Fruit fly (Drosophila melanogaster) whole organism, embryonic: Measurements from ENCODE around the gene CG31268.

Experiments
- BtbVII ChIP-seq: fragments of 200-800 bp; sonication (Bioruptor generic); optimal IDR thresholded peaks from 3 replicates; lab custom pipeline; 2017; ENCODE audit warnings: missing biosample characterization, mild to moderate bottlenecking, missing genetic modification characterization
- CG11093 ChIP-seq: fragments of 200-800 bp; sonication (Bioruptor generic); IDR thresholded peaks from 3 replicates; pipeline ENCODE4 v1.3.6; 2022; ENCODE audit warnings: missing biosample characterization, missing genetic modification characterization
- CG15011 ChIP-seq: fragments of 200-800 bp; sonication (Bioruptor generic); optimal IDR thresholded peaks from 3 replicates; lab custom pipeline; 2018; ENCODE audit warnings: missing biosample characterization, mild to moderate bottlenecking, missing genetic modification characterization
- CG15479 ChIP-seq: fragments of 200-800 bp; sonication (Bioruptor generic); optimal IDR thresholded peaks from 3 replicates; lab custom pipeline; 2019; ENCODE audit warnings: missing biosample characterization, mild to moderate bottlenecking, missing genetic modification characterization, moderate library complexity
- CG17328 ChIP-seq: fragments of 200-800 bp; sonication (Bioruptor generic); IDR thresholded peaks from 2 replicates; pipeline ENCODE4 v1.3.6; 2022; ENCODE audit warnings: missing biosample characterization, missing genetic modification characterization
- CG17361 ChIP-seq: fragments of 200-800 bp; sonication (Bioruptor generic); IDR thresholded peaks from 3 replicates; pipeline ENCODE4 v1.3.6; 2022; ENCODE audit warnings: missing biosample characterization, missing genetic modification characterization
- CG17829 ChIP-seq: fragments of 200-800 bp; optimal IDR thresholded peaks from 2 replicates; lab custom pipeline; 2019; ENCODE audit warnings: missing biosample characterization, mild to moderate bottlenecking, missing genetic modification characterization, moderate library complexity
- CG1792 ChIP-seq: fragments of 200-800 bp; sonication (Bioruptor generic); optimal IDR thresholded peaks from 2 replicates; lab custom pipeline; 2016; ENCODE audit warnings: missing biosample characterization, missing genetic modification characterization
- CG18764 ChIP-seq: fragments of 200-800 bp; sonication (Bioruptor generic); optimal IDR thresholded peaks from 3 replicates; lab custom pipeline; 2016; ENCODE audit warnings: missing biosample characterization, missing genetic modification characterization
- CG2116 ChIP-seq: fragments of 200-800 bp; sonication (Bioruptor generic); optimal IDR thresholded peaks from 3 replicates; lab custom pipeline; 2018; ENCODE audit warnings: missing biosample characterization, mild to moderate bottlenecking, missing genetic modification characterization
- CG2875 ChIP-seq: fragments of 200-800 bp; sonication (Bioruptor generic); optimal IDR thresholded peaks from 2 replicates; lab custom pipeline; 2017; ENCODE audit warnings: missing biosample characterization, mild to moderate bottlenecking, missing genetic modification characterization, missing genetic modification reagents
- CG32767 ChIP-seq: fragments of 200-800 bp; sonication (Bioruptor generic); IDR thresholded peaks from 2 replicates; pipeline ENCODE4 v1.3.6; 2022; ENCODE audit warnings: missing biosample characterization, missing genetic modification characterization
- CG34224 ChIP-seq: fragments of 200-800 bp; sonication (Bioruptor generic); IDR thresholded peaks from 3 replicates; pipeline ENCODE4 v1.3.6; 2022; ENCODE audit warnings: missing biosample characterization, missing genetic modification characterization; ENCODE audit not compliant: partially characterized antibody
- CG3995 ChIP-seq: fragments of 200-800 bp; sonication (Bioruptor generic); optimal IDR thresholded peaks from 3 replicates; lab custom pipeline; 2016; ENCODE audit warnings: missing biosample characterization, missing genetic modification characterization
- CG4282 ChIP-seq: fragments of 200-800 bp; sonication (Bioruptor generic); optimal IDR thresholded peaks from 2 replicates; lab custom pipeline; 2016; ENCODE audit warnings: missing biosample characterization, missing genetic modification characterization
- CG9609 ChIP-seq: fragments of 200-800 bp; sonication (Bioruptor generic); optimal IDR thresholded peaks from 3 replicates; lab custom pipeline; 2016; ENCODE audit warnings: missing biosample characterization, missing genetic modification characterization
- CG9817 ChIP-seq: fragments of 200-800 bp; sonication (Bioruptor generic); optimal IDR thresholded peaks from 2 replicates; lab custom pipeline; 2018; ENCODE audit warnings: missing biosample characterization, mild to moderate bottlenecking, missing genetic modification characterization, moderate library complexity
- CHES-1-like ChIP-seq: fragments of 200-800 bp; sonication (Bioruptor generic); optimal IDR thresholded peaks from 2 replicates; lab custom pipeline; 2016; ENCODE audit warnings: missing biosample characterization, missing genetic modification characterization
- Dad ChIP-seq: fragments of 200-800 bp; sonication (Bioruptor generic); optimal IDR thresholded peaks from 3 replicates; lab custom pipeline; 2016; ENCODE audit warnings: missing biosample characterization, missing genetic modification characterization
- Dbx ChIP-seq: fragments of 200-800 bp; sonication (Bioruptor generic); IDR thresholded peaks from 3 replicates; pipeline ENCODE4 v1.3.6; 2022; ENCODE audit warnings: missing biosample characterization, missing genetic modification characterization
- HLHmδ ChIP-seq: fragments of 200-800 bp; sonication (Bioruptor generic); optimal IDR thresholded peaks from 2 replicates; lab custom pipeline; 2018; ENCODE audit warnings: missing biosample characterization, mild to moderate bottlenecking, missing genetic modification characterization, moderate library complexity
- Jarid2 ChIP-seq: fragments of 200-800 bp; sonication (Bioruptor generic); optimal IDR thresholded peaks from 3 replicates; lab custom pipeline; 2017; ENCODE audit warnings: mild to moderate bottlenecking, missing biosample characterization, missing genetic modification reagents, missing genetic modification characterization
- Lim3 ChIP-seq: fragments of 200-800 bp; sonication (Bioruptor generic); IDR thresholded peaks from 2 replicates; pipeline ENCODE4 v1.3.6; 2022; ENCODE audit warnings: missing biosample characterization, missing genetic modification characterization
- Sry-β ChIP-seq: fragments of 200-800 bp; sonication (Bioruptor generic); optimal IDR thresholded peaks from 2 replicates; lab custom pipeline; 2018; ENCODE audit warnings: missing biosample characterization, mild to moderate bottlenecking, missing genetic modification characterization, moderate library complexity
- Usf ChIP-seq: fragments of 200-800 bp; sonication (Bioruptor generic); optimal IDR thresholded peaks from 2 replicates; lab custom pipeline; 2017; ENCODE audit warnings: missing genotype, missing biosample characterization, missing genetic modification characterization
- YL-1 ChIP-seq: fragments of 200-800 bp; sonication (Bioruptor generic); optimal IDR thresholded peaks from 3 replicates; lab custom pipeline; 2017; ENCODE audit warnings: missing biosample characterization, mild to moderate bottlenecking, missing genetic modification characterization
- amos ChIP-seq: fragments of 200-800 bp; sonication (Bioruptor generic); IDR thresholded peaks from 2 replicates; pipeline ENCODE4 v1.3.6; 2022; ENCODE audit warnings: missing biosample characterization, missing genetic modification characterization; ENCODE audit not compliant: partially characterized antibody
- cato ChIP-seq: fragments of 200-800 bp; sonication (Bioruptor generic); optimal IDR thresholded peaks from 2 replicates; lab custom pipeline; 2016; ENCODE audit warnings: missing biosample characterization, missing genetic modification characterization, borderline replicate concordance
- caup ChIP-seq: fragments of 200-800 bp; sonication (Bioruptor generic); optimal IDR thresholded peaks from 3 replicates; lab custom pipeline; 2017; ENCODE audit warnings: missing biosample characterization, mild to moderate bottlenecking, missing genetic modification characterization, moderate library complexity; ENCODE audit not compliant: severe bottlenecking
- chif ChIP-seq, 2 experiments: fragments of 200-800 bp; sonication (Bioruptor generic); optimal IDR thresholded peaks; 3 replicates each; lab custom pipeline; 2016; ENCODE audit warnings: missing biosample characterization in 2 of 2, missing genetic modification characterization in 2 of 2
- cwo ChIP-seq: fragments of 200-800 bp; sonication (Bioruptor generic); optimal IDR thresholded peaks from 3 replicates; lab custom pipeline; 2017; ENCODE audit warnings: missing biosample characterization, missing genetic modification characterization, mild to moderate bottlenecking, moderate library complexity, missing genetic modification reagents
- dpn ChIP-seq, 2 experiments: fragments of 200-800 bp; sonication (Bioruptor generic); optimal IDR thresholded peaks; 3 replicates each; lab custom pipeline; 2016; ENCODE audit warnings: missing biosample characterization in 2 of 2, missing genetic modification characterization in 2 of 2
- dysf ChIP-seq: fragments of 200-800 bp; sonication (Bioruptor generic); IDR thresholded peaks from 3 replicates; pipeline ENCODE4 v1.3.6; 2022; ENCODE audit warnings: missing biosample characterization, missing genetic modification characterization
- fd102C ChIP-seq: fragments of 200-800 bp; sonication (Bioruptor generic); optimal IDR thresholded peaks from 2 replicates; lab custom pipeline; 2018; ENCODE audit warnings: missing biosample characterization, mild to moderate bottlenecking, missing genetic modification characterization, moderate library complexity
- gem ChIP-seq: fragments of 200-800 bp; sonication (Bioruptor generic); optimal IDR thresholded peaks from 2 replicates; lab custom pipeline; 2019; ENCODE audit warnings: missing biosample characterization, mild to moderate bottlenecking, missing genetic modification characterization, moderate library complexity
- grn ChIP-seq: fragments of 200-800 bp; sonication (Bioruptor generic); optimal IDR thresholded peaks from 3 replicates; lab custom pipeline; 2017; ENCODE audit warnings: missing biosample characterization, missing genetic modification characterization
- gro ChIP-seq: fragments of 200-800 bp; sonication (Bioruptor generic); optimal IDR thresholded peaks from 2 replicates; lab custom pipeline; 2016; ENCODE audit warnings: missing biosample characterization, missing genetic modification characterization
- gsb ChIP-seq: fragments of 200-800 bp; sonication (Bioruptor generic); IDR thresholded peaks from 2 replicates; pipeline ENCODE4 v1.3.6; 2022; ENCODE audit warnings: missing biosample characterization, missing genetic modification characterization
- h ChIP-seq: fragments of >200 bp; optimal IDR thresholded peaks from 2 replicates; lab custom pipeline; 2017
- hkb ChIP-seq, 2 experiments: fragments of 200-800 bp in 1 of 2; fragments of >200 bp in 1 of 2; sonication (Bioruptor generic) in 1 of 2; IDR thresholded peaks in 1 of 2; optimal IDR thresholded peaks in 1 of 2; 2 replicates each; pipeline versions ENCODE4 v1.3.6 to Lab custom; 2017 to 2022; ENCODE audit warnings: missing biosample characterization in 1 of 2, missing genetic modification characterization in 1 of 2
- klu ChIP-seq: fragments of 200-800 bp; sonication (Bioruptor generic); IDR thresholded peaks from 2 replicates; pipeline ENCODE4 v1.3.6; 2022; ENCODE audit warnings: missing biosample characterization, missing genetic modification characterization
- pnt ChIP-seq: fragments of 200-800 bp; sonication (Bioruptor generic); optimal IDR thresholded peaks from 3 replicates; lab custom pipeline; 2016; ENCODE audit warnings: missing biosample characterization, missing genetic modification characterization
- ranshi ChIP-seq: fragments of 200-800 bp; sonication (Bioruptor generic); IDR thresholded peaks from 2 replicates; pipeline ENCODE4 v1.3.6; 2022; ENCODE audit warnings: missing biosample characterization, missing genetic modification characterization
- sr ChIP-seq: fragments of 200-800 bp; sonication (Bioruptor generic); IDR thresholded peaks from 3 replicates; pipeline ENCODE4 v1.3.6; 2022; ENCODE audit warnings: missing biosample characterization, missing genetic modification characterization
- stc ChIP-seq: fragments of 200-800 bp; sonication (Bioruptor generic); IDR thresholded peaks from 2 replicates; pipeline ENCODE4 v1.3.6; 2022; ENCODE audit warnings: missing biosample characterization, missing genetic modification characterization
- tgo ChIP-seq: fragments of 200-800 bp; sonication (Bioruptor generic); IDR thresholded peaks from 3 replicates; pipeline ENCODE4 v1.3.6; 2022; ENCODE audit warnings: missing biosample characterization, missing genetic modification characterization
- tup ChIP-seq: fragments of 200-800 bp; sonication (Bioruptor generic); optimal IDR thresholded peaks from 2 replicates; lab custom pipeline; 2016; ENCODE audit warnings: missing biosample characterization, mild to moderate bottlenecking, missing genetic modification characterization, moderate library complexity
- vvl ChIP-seq: fragments of 200-800 bp; sonication (Bioruptor generic); IDR thresholded peaks from 2 replicates; pipeline ENCODE4 v1.3.6; 2022; ENCODE audit warnings: missing biosample characterization, missing genetic modification characterization
- wdn ChIP-seq: fragments of 200-800 bp; sonication (Bioruptor generic); IDR thresholded peaks from 2 replicates; pipeline ENCODE4 v1.3.6; 2022; ENCODE audit warnings: missing biosample characterization, missing genetic modification characterization
- z ChIP-seq: fragments of 200-800 bp; sonication (Bioruptor generic); IDR thresholded peaks from 3 replicates; pipeline ENCODE4 v1.3.6; 2022; ENCODE audit warnings: missing biosample characterization, missing genetic modification characterization

Gene CG31268

DNA sequence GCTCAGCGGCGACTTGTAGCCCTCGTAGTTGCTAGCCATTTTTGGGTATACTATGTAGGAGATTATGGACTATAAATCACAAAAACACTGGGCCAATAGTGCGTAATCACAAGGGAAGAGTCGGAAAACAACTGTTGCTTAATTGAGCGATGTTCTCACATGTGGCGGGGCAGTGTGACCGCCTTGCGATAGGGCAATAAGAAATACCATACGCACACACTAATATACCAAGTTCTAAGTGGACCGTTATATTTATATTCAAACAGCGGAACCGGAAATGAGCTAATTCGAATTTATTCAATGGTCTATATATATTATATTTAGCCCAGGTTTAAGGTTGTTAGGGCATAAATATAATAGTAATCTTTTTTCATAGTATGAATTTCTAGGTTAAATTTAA, 10.6 kb upstream of the CG31268 start, which contains the start of gene Adsl (continued):
- TF ChIP-seq stc (GFP tag; lab: Robert Waterston, UW) (peak; percentile 63; the same call in 1 of the 2 replicates), hkb (optimal IDR thresholded peaks at IDR 0.05; lab: Kevin White, UChicago) (no peak), hkb (GFP tag; IDR thresholded peaks at IDR 0.05; lab: Robert Waterston, UW) (peak; percentile 73), CG15479 (GFP tag; lab: Kevin White, UChicago) (peak; percentile 5), CG17328 (peak; percentile 73), HLHmδ (GFP tag; lab: Kevin White, UChicago) (peak; percentile 67), tup (GFP tag; lab: Kevin White, UChicago) (no peak), ranshi (GFP tag; lab: Robert Waterston, UW) (no peak; the same call in 1 of the 2 replicates), Usf (GFP tag; lab: Kevin White, UChicago) (no peak), Sry-β (no peak), gsb (GFP tag; lab: Robert Waterston, UW) (no peak), CHES-1-like (no peak), CG34224 (GFP tag; lab: Robert Waterston, UW) (peak; percentile 43; the same call in 2 of the 3 replicates), CG9817 (tag; lab: Kevin White, UChicago) (peak; percentile 58), CG1792 (GFP tag; lab: Kevin White, UChicago) (no peak), Lim3 (GFP tag; lab: Robert Waterston, UW) (no peak), CG2875 (GFP tag; lab: Kevin White, UChicago) (peak; percentile 83), dysf (GFP tag; lab: Robert Waterston, UW) (peak; percentile 17; the same call in 1 of the 3 replicates), Dad (peak; percentile 33), CG18764 (GFP tag; lab: Kevin White, UChicago) (peak; percentile 32), klu (GFP tag; lab: Robert Waterston, UW) (no peak), CG17361 (GFP tag; lab: Robert Waterston, UW) (no peak; the same call in 1 of the 3 replicates), pnt (GFP tag; lab: Kevin White, UChicago) (no peak), cato (peak; percentile 3), sr (GFP tag; lab: Robert Waterston, UW) (no peak), CG11093 (no peak), vvl (peak; percentile 84), grn (GFP tag; lab: Kevin White, UChicago) (peak; percentile 43), Dbx (GFP tag; lab: Robert Waterston, UW) (peak; percentile 35; the same call in 1 of the 3 replicates), CG17829 (no peak), fd102C (GFP tag; lab: Kevin White, UChicago) (peak; percentile 60), gro (GFP tag; lab: Kevin White, UChicago) (no peak), chif (GFP tag; optimal IDR thresholded peaks at IDR 0.05; lab: Kevin White, UChicago) (peak in 1 of 2 experiments; percentile 26), BtbVII (peak; percentile 76), cwo (peak; percentile 37), CG2116 (GFP tag; lab: Kevin White, UChicago) (peak; percentile 80), gem (no peak), h (lab: Kevin White, UChicago) (no peak), Jarid2 (GFP tag; lab: Kevin White, UChicago) (peak; percentile 60), YL-1 (GFP tag; lab: Kevin White, UChicago) (peak; percentile 74), wdn (no peak), CG15011 (GFP tag; lab: Kevin White, UChicago) (peak; percentile 57), CG9609 (GFP tag; lab: Kevin White, UChicago) (peak; percentile 5), tgo (GFP tag; lab: Robert Waterston, UW) (peak; percentile 19; the same call in 1 of the 3 replicates), caup (GFP tag; lab: Kevin White, UChicago) (peak; percentile 89), dpn (GFP tag; optimal IDR thresholded peaks at IDR 0.05; lab: Kevin White, UChicago) (peak; percentile 2 to 9), CG3995 (GFP tag; lab: Kevin White, UChicago) (peak; percentile 40), amos (no peak), z (GFP tag; lab: Robert Waterston, UW) (0 out of 3 replicates have a peak, but pooled peaks have one; percentile 9), CG32767 (GFP tag; lab: Robert Waterston, UW) (peak; percentile 35; the same call in 1 of the 2 replicates), CG4282 (GFP tag; lab: Kevin White, UChicago) (no peak)
